Worm (Caenorhabditis elegans): ENCODE data around the gene tsp-18.

DNA sequence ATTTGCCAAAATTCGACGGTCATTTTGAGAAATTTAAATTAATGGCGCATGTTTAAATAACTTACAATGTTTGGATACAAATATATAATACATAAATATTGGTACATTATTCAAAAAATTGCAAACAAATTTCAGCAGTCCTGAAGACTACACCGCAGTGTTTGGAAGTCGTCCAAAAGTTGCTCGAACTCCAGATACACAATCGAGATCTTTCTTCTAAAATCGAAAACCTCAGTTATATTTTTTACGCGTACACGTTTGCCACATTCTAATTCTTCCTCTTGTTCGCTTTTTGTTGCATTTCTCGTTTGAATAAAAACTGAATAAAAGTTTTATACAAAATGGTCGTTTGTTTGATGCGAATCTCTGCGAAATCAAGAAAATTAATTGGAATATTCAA, at the start of gene tsp-18:
- TF ChIP-seq aly-2 (tag; optimal IDR thresholded peaks at IDR 0.05) (no peak), blmp-1 (tag; optimal IDR thresholded peaks at IDR 0.05; ENCODE audit: insufficient read depth) (no peak)

All from whole organism, L2 larva.